Fruit fly (Drosophila melanogaster) whole organism, embryonic: ENCODE measurements around the gene CG17982.
A peak's percentile ranks its signal among the peaks of the same experiment; 100 is the strongest.

Source experiments
- Abd-B ChIP-seq: fragments of 200-800 bp; sonication (Bioruptor generic); optimal IDR thresholded peaks from 2 replicates; lab custom pipeline; 2018; ENCODE audit warnings: missing biosample characterization, mild to moderate bottlenecking, missing genetic modification characterization, moderate library complexity
- Atf6 ChIP-seq: fragments of 200-800 bp; sonication (Bioruptor generic); IDR thresholded peaks from 2 replicates; pipeline ENCODE4 v1.3.6; 2022; ENCODE audit warnings: missing biosample characterization, missing genetic modification characterization
- BEAF-32 ChIP-seq: fragments of 200-800 bp; sonication (Bioruptor generic); optimal IDR thresholded peaks from 3 replicates; lab custom pipeline; 2017; ENCODE audit warnings: missing biosample characterization, missing genetic modification characterization, mild to moderate bottlenecking, moderate library complexity, missing genetic modification reagents
- CG1024 ChIP-seq: fragments of 200-800 bp; sonication (Bioruptor generic); IDR thresholded peaks from 2 replicates; pipeline ENCODE4 v1.3.6; 2022; ENCODE audit warnings: missing biosample characterization, missing genetic modification characterization
- CG10366 ChIP-seq: fragments of 200-800 bp; sonication (Bioruptor generic); IDR thresholded peaks from 2 replicates; pipeline ENCODE4 v1.3.6; 2022; ENCODE audit warnings: missing biosample characterization, missing genetic modification characterization
- CG10959 ChIP-seq: fragments of 200-800 bp; sonication (Bioruptor generic); IDR thresholded peaks from 2 replicates; pipeline ENCODE4 v1.3.6; 2022; ENCODE audit warnings: missing biosample characterization, missing genetic modification characterization
- CG11093 ChIP-seq: fragments of 200-800 bp; sonication (Bioruptor generic); IDR thresholded peaks from 3 replicates; pipeline ENCODE4 v1.3.6; 2022; ENCODE audit warnings: missing biosample characterization, missing genetic modification characterization
- CG11695 ChIP-seq: fragments of 200-800 bp; sonication (Bioruptor generic); IDR thresholded peaks from 3 replicates; pipeline ENCODE4 v1.3.6; 2022; ENCODE audit warnings: missing biosample characterization, missing genetic modification characterization
- CG1233 ChIP-seq: fragments of 200-800 bp; sonication (Bioruptor generic); optimal IDR thresholded peaks from 4 replicates; lab custom pipeline; 2018; ENCODE audit warnings: missing biosample characterization, mild to moderate bottlenecking, missing genetic modification characterization
- CG12942 ChIP-seq: fragments of 200-800 bp; sonication (Bioruptor generic); optimal IDR thresholded peaks from 3 replicates; lab custom pipeline; 2016; ENCODE audit warnings: missing biosample characterization, missing genetic modification characterization
- CG13296 ChIP-seq: fragments of 200-800 bp; sonication (Bioruptor generic); optimal IDR thresholded peaks from 3 replicates; lab custom pipeline; 2018; ENCODE audit warnings: missing biosample characterization, mild to moderate bottlenecking, missing genetic modification characterization
- CG14050 ChIP-seq: fragments of 200-800 bp; sonication (Bioruptor generic); IDR thresholded peaks from 3 replicates; pipeline ENCODE4 v1.3.6; 2022; ENCODE audit warnings: missing biosample characterization, missing genetic modification characterization
- CG14441 ChIP-seq: fragments of 200-800 bp; sonication (Bioruptor generic); IDR thresholded peaks from 2 replicates; pipeline ENCODE4 v1.3.6; 2022; ENCODE audit warnings: missing biosample characterization, missing genetic modification characterization
- CG14667 ChIP-seq: fragments of 200-800 bp; sonication (Bioruptor generic); IDR thresholded peaks from 2 replicates; pipeline ENCODE4 v1.3.6; 2022; ENCODE audit warnings: missing biosample characterization, missing genetic modification characterization
- CG16863 ChIP-seq: fragments of 200-800 bp; sonication (Bioruptor generic); optimal IDR thresholded peaks from 3 replicates; lab custom pipeline; 2016; ENCODE audit warnings: missing biosample characterization, missing genetic modification characterization
- CG17186 ChIP-seq: fragments of 200-800 bp; sonication (Bioruptor generic); optimal IDR thresholded peaks from 3 replicates; lab custom pipeline; 2017; ENCODE audit warnings: missing biosample characterization, missing genetic modification reagents, missing genetic modification characterization
- CG18599 ChIP-seq: fragments of 200-800 bp; sonication (Bioruptor generic); optimal IDR thresholded peaks from 3 replicates; lab custom pipeline; 2017; ENCODE audit warnings: missing biosample characterization, missing genetic modification characterization, mild to moderate bottlenecking, moderate library complexity, missing genetic modification reagents
- CG3847 ChIP-seq: fragments of 200-800 bp; sonication (Bioruptor generic); IDR thresholded peaks from 2 replicates; pipeline ENCODE4 v1.3.6; 2022; ENCODE audit warnings: missing biosample characterization, missing genetic modification characterization
- CG4404 ChIP-seq: fragments of 200-800 bp; sonication (Bioruptor generic); IDR thresholded peaks from 2 replicates; pipeline ENCODE4 v1.3.6; 2022; ENCODE audit warnings: missing biosample characterization, missing genetic modification characterization
- CG4707 ChIP-seq: fragments of 200-800 bp; sonication (Bioruptor generic); optimal IDR thresholded peaks from 2 replicates; lab custom pipeline; 2018; ENCODE audit warnings: missing biosample characterization, mild to moderate bottlenecking, missing genetic modification characterization, moderate library complexity
- CG6175 ChIP-seq: fragments of 200-800 bp; sonication (Bioruptor generic); IDR thresholded peaks from 3 replicates; pipeline ENCODE4 v1.3.6; 2022; ENCODE audit warnings: missing biosample characterization, missing genetic modification characterization
- CG7556 ChIP-seq: fragments of 200-800 bp; sonication (Bioruptor generic); optimal IDR thresholded peaks from 2 replicates; lab custom pipeline; 2017; ENCODE audit warnings: missing biosample characterization, mild to moderate bottlenecking, missing genetic modification characterization
- CG8765 ChIP-seq: fragments of 200-800 bp; sonication (Bioruptor generic); IDR thresholded peaks from 2 replicates; pipeline ENCODE4 v1.3.6; 2022; ENCODE audit warnings: missing biosample characterization, missing genetic modification characterization
- Camta ChIP-seq: fragments of 200-800 bp; sonication (Bioruptor generic); optimal IDR thresholded peaks from 2 replicates; lab custom pipeline; 2016; ENCODE audit warnings: missing biosample characterization, missing genetic modification characterization
- E2f1 ChIP-seq: fragments of 200-800 bp; sonication (Bioruptor generic); IDR thresholded peaks from 2 replicates; pipeline ENCODE4 v1.3.6; 2022; ENCODE audit warnings: missing biosample characterization, missing genetic modification characterization
- HHEX ChIP-seq: fragments of 200-800 bp; sonication (Bioruptor generic); optimal IDR thresholded peaks from 3 replicates; lab custom pipeline; 2017; ENCODE audit warnings: missing biosample characterization, mild to moderate bottlenecking, missing genetic modification characterization, missing genetic modification reagents
- HLH54F ChIP-seq: fragments of 200-800 bp; sonication (Bioruptor generic); optimal IDR thresholded peaks from 3 replicates; lab custom pipeline; 2016; ENCODE audit warnings: missing biosample characterization, missing genetic modification characterization
- HmgZ ChIP-seq: fragments of 200-800 bp; sonication (Bioruptor generic); optimal IDR thresholded peaks from 2 replicates; lab custom pipeline; 2018; ENCODE audit warnings: missing biosample characterization, mild to moderate bottlenecking, missing genetic modification characterization
- NC2α ChIP-seq: fragments of 200-800 bp; sonication (Bioruptor generic); optimal IDR thresholded peaks from 2 replicates; lab custom pipeline; 2016; ENCODE audit warnings: missing biosample characterization, missing genetic modification characterization
- Oli ChIP-seq: fragments of 200-800 bp; sonication (Bioruptor generic); optimal IDR thresholded peaks from 2 replicates; lab custom pipeline; 2018; ENCODE audit warnings: missing biosample characterization, mild to moderate bottlenecking, missing genetic modification characterization, moderate library complexity
- Opbp ChIP-seq: fragments of 200-800 bp; sonication (Bioruptor generic); IDR thresholded peaks from 3 replicates; pipeline ENCODE4 v1.3.6; 2022; ENCODE audit warnings: missing biosample characterization, missing genetic modification characterization; ENCODE audit not compliant: partially characterized antibody
- Six4 ChIP-seq: fragments of 200-800 bp; sonication (Bioruptor generic); optimal IDR thresholded peaks from 2 replicates; lab custom pipeline; 2016; ENCODE audit warnings: missing biosample characterization, missing genetic modification characterization
- ap ChIP-seq: fragments of 200-800 bp; sonication (Bioruptor generic); IDR thresholded peaks from 2 replicates; pipeline ENCODE4 v1.3.6; 2022; ENCODE audit warnings: missing biosample characterization, missing genetic modification characterization
- btn ChIP-seq: fragments of 200-800 bp; sonication (Bioruptor generic); optimal IDR thresholded peaks from 2 replicates; lab custom pipeline; 2016; ENCODE audit warnings: missing biosample characterization, missing genetic modification characterization
- crol ChIP-seq: fragments of 200-800 bp; sonication (Bioruptor generic); IDR thresholded peaks from 2 replicates; pipeline ENCODE4 v1.3.6; 2022; ENCODE audit warnings: missing biosample characterization, missing genetic modification characterization
- esg ChIP-seq: fragments of 200-800 bp; sonication (Bioruptor generic); conservative IDR thresholded peaks from 2 replicates; pipeline ENCODE4 v1.3.6; 2022; ENCODE audit warnings: missing biosample characterization, missing genetic modification characterization
- grau ChIP-seq: fragments of 200-800 bp; optimal IDR thresholded peaks from 3 replicates; lab custom pipeline; 2019; ENCODE audit warnings: missing biosample characterization, mild to moderate bottlenecking, missing genetic modification characterization, moderate library complexity
- gt ChIP-seq: fragments of 200-800 bp; sonication (Bioruptor generic); IDR thresholded peaks from 2 replicates; pipeline ENCODE4 v1.3.6; 2022; ENCODE audit warnings: missing biosample characterization, missing genetic modification characterization
- lola ChIP-seq, 3 experiments: fragments of >200 bp in 2 of 3; fragments of 200-800 bp in 1 of 3; sonication (Bioruptor generic) in 1 of 3; optimal IDR thresholded peaks; 2 replicates each; lab custom pipeline; 2017 to 2019; ENCODE audit warnings: missing biosample characterization in 3 of 3, missing genetic modification characterization in 3 of 3, mild to moderate bottlenecking in 1 of 3, moderate library complexity in 1 of 3
- nerfin-1 ChIP-seq: fragments of 200-800 bp; sonication (Bioruptor generic); optimal IDR thresholded peaks from 3 replicates; lab custom pipeline; 2019; ENCODE audit warnings: missing biosample characterization, mild to moderate bottlenecking, missing genetic modification characterization, moderate library complexity
- org-1 ChIP-seq: fragments of 200-800 bp; sonication (Bioruptor generic); optimal IDR thresholded peaks from 2 replicates; lab custom pipeline; 2017; ENCODE audit warnings: missing biosample characterization, missing genetic modification characterization
- pan ChIP-seq, 4 experiments: fragments of >200 bp in 3 of 4; fragments of 200-800 bp in 1 of 4; sonication (Bioruptor generic) in 1 of 4; optimal IDR thresholded peaks in 3 of 4; IDR thresholded peaks in 1 of 4; 2 replicates each; pipeline versions ENCODE4 v1.3.6 to Lab custom; 2017 to 2022; ENCODE audit warnings: missing biosample characterization in 2 of 4, missing genetic modification characterization in 2 of 4, mixed read lengths in 1 of 4
- pho ChIP-seq: fragments of 200-800 bp; sonication (Bioruptor generic); optimal IDR thresholded peaks from 2 replicates; lab custom pipeline; 2016; ENCODE audit warnings: missing biosample characterization, missing genetic modification characterization
- repo ChIP-seq: fragments of 200-800 bp; sonication (Bioruptor generic); optimal IDR thresholded peaks from 2 replicates; lab custom pipeline; 2016; ENCODE audit warnings: missing biosample characterization, missing genetic modification characterization
- scrt ChIP-seq: fragments of 200-800 bp; sonication (Bioruptor generic); optimal IDR thresholded peaks from 2 replicates; lab custom pipeline; 2018; ENCODE audit warnings: missing biosample characterization, mild to moderate bottlenecking, missing genetic modification characterization, moderate library complexity
- sqz ChIP-seq: fragments of 200-800 bp; sonication (Bioruptor generic); optimal IDR thresholded peaks from 3 replicates; lab custom pipeline; 2018; ENCODE audit warnings: missing biosample characterization, mild to moderate bottlenecking, missing genetic modification characterization
- tin ChIP-seq: fragments of 200-800 bp; sonication (Bioruptor generic); optimal IDR thresholded peaks from 3 replicates; lab custom pipeline; 2016; ENCODE audit warnings: missing biosample characterization, missing genetic modification characterization
- toy ChIP-seq: fragments of 200-800 bp; sonication (Bioruptor generic); IDR thresholded peaks from 2 replicates; pipeline ENCODE4 v1.3.6; 2022; ENCODE audit warnings: missing biosample characterization, missing genetic modification characterization
- usp ChIP-seq: fragments of >200 bp; optimal IDR thresholded peaks from 2 replicates; lab custom pipeline; 2017; ENCODE audit warnings: missing biosample characterization, missing genetic modification characterization
- wdn ChIP-seq: fragments of 200-800 bp; sonication (Bioruptor generic); IDR thresholded peaks from 2 replicates; pipeline ENCODE4 v1.3.6; 2022; ENCODE audit warnings: missing biosample characterization, missing genetic modification characterization

The CG17982 gene

dm6 chrX:8126149-8126548 lies 17.5 kb downstream of the CG17982 start (continued):
- peak; percentile 54; the same call in 1 of the 2 replicates for TF ChIP-seq CG10366 (GFP tag; lab: Robert Waterston, UW)
- no peak for TF ChIP-seq toy (GFP tag; lab: Robert Waterston, UW)
- TF ChIP-seq wdn (GFP tag; lab: Robert Waterston, UW) = no peak
- TF ChIP-seq esg = peak; percentile 48
- TF ChIP-seq Abd-B (GFP tag; lab: Kevin White, UChicago) = peak; percentile 59
- TF ChIP-seq CG3847 = 0 out of 2 replicates have a peak, but pooled peaks have one; percentile 20
- TF ChIP-seq CG1233 (GFP tag; lab: Kevin White, UChicago) = peak; percentile 19
- no peak for TF ChIP-seq usp (GFP tag; lab: Kevin White, UChicago)
- TF ChIP-seq CG12942 (GFP tag; lab: Kevin White, UChicago) = no peak
- TF ChIP-seq scrt (GFP tag; lab: Kevin White, UChicago) = no peak
- TF ChIP-seq pho (GFP tag; lab: Kevin White, UChicago) = no peak
- no peak for TF ChIP-seq CG6175 (GFP tag; lab: Robert Waterston, UW)
- TF ChIP-seq CG14441 = peak; percentile 46; the same call in 1 of the 2 replicates
- TF ChIP-seq Oli (tag; lab: Kevin White, UChicago) = peak; percentile 68
- peak; percentile 46 for TF ChIP-seq nerfin-1 (tag; lab: Kevin White, UChicago)
- TF ChIP-seq HHEX (GFP tag; lab: Kevin White, UChicago) = peak; percentile 17
- peak; percentile 45; the same call in 1 of the 2 replicates for TF ChIP-seq CG10959 (GFP tag; lab: Robert Waterston, UW)
- TF ChIP-seq CG14667 = peak; percentile 40; the same call in 1 of the 2 replicates
- no peak for TF ChIP-seq HmgZ (tag; lab: Kevin White, UChicago)
- TF ChIP-seq CG4707 (GFP tag; lab: Kevin White, UChicago) = peak; percentile 49
- no peak; the same call in 1 of the 2 replicates for TF ChIP-seq Atf6 (GFP tag; lab: Robert Waterston, UW)
- TF ChIP-seq CG18599 (GFP tag; lab: Kevin White, UChicago) = no peak
- TF ChIP-seq HLH54F = no peak
- TF ChIP-seq CG14050 (GFP tag; lab: Robert Waterston, UW) = peak; percentile 38; the same call in 2 of the 3 replicates
- TF ChIP-seq sqz (GFP tag; lab: Kevin White, UChicago) = no peak
- TF ChIP-seq CG13296 = no peak
- peak; percentile 43 for TF ChIP-seq E2f1 (GFP tag; lab: Robert Waterston, UW)
- TF ChIP-seq grau (tag; lab: Kevin White, UChicago) = peak; percentile 57
- no peak for TF ChIP-seq NC2α (GFP tag; lab: Kevin White, UChicago)
- TF ChIP-seq Six4 (GFP tag; lab: Kevin White, UChicago) = peak; percentile 15
- TF ChIP-seq CG1024 (GFP tag; lab: Robert Waterston, UW) = 0 out of 2 replicates have a peak, but pooled peaks have one; percentile 26
- TF ChIP-seq crol = no peak
- TF ChIP-seq CG11695 = no peak
- TF ChIP-seq CG11093 (GFP tag; lab: Robert Waterston, UW) = no peak
- 0 out of 2 replicates have a peak, but pooled peaks have one; percentile 54 for TF ChIP-seq gt
- peak; percentile 45 for TF ChIP-seq tin
- TF ChIP-seq CG16863 (GFP tag; lab: Kevin White, UChicago) = peak; percentile 55
- TF ChIP-seq pan (optimal IDR thresholded peaks at IDR 0.05; lab: Kevin White, UChicago) = no peak
- peak in 1 of 2 experiments; percentile 58 for TF ChIP-seq pan (GFP tag; optimal IDR thresholded peaks at IDR 0.05 in 1 of 2, IDR thresholded peaks at IDR 0.05 in 1 of 2)
- TF ChIP-seq org-1 = peak; percentile 15
- no peak for TF ChIP-seq BEAF-32
- TF ChIP-seq ap (GFP tag; lab: Robert Waterston, UW) = peak; percentile 44; the same call in 1 of the 2 replicates
- peak; percentile 35 for TF ChIP-seq Camta (GFP tag; lab: Kevin White, UChicago)
- no peak for TF ChIP-seq repo (GFP tag; lab: Kevin White, UChicago)
- TF ChIP-seq btn = peak; percentile 27
- peak; percentile 7 for TF ChIP-seq CG17186 (GFP tag; lab: Kevin White, UChicago)
- peak in 1 of 3 experiments; percentile 63 for TF ChIP-seq lola (GFP tag; optimal IDR thresholded peaks at IDR 0.05; lab: Kevin White, UChicago)
- TF ChIP-seq CG4404 (GFP tag; lab: Robert Waterston, UW) = peak; percentile 35; the same call in 1 of the 2 replicates
- TF ChIP-seq CG7556 = peak; percentile 24
- TF ChIP-seq Opbp = no peak
- TF ChIP-seq CG8765 (GFP tag; lab: Robert Waterston, UW) = no peak
